Fruit fly (Drosophila melanogaster) whole organism, wandering third instar larva: ENCODE results near the gene Galphai.
A peak's percentile ranks its signal among the peaks of the same experiment; 100 is the strongest.

Experiments used
- Abd-B ChIP-seq: fragments of >200 bp; optimal IDR thresholded peaks from 2 replicates; lab custom pipeline; 2017; ENCODE audit warnings: missing biosample characterization, missing genetic modification characterization
- CG32264 ChIP-seq: fragments of 200-800 bp; sonication (Bioruptor generic); optimal IDR thresholded peaks from 2 replicates; lab custom pipeline; 2016; ENCODE audit warnings: missing biosample characterization, missing genetic modification characterization
- CG9705 ChIP-seq: fragments of 200-800 bp; sonication (Bioruptor generic); optimal IDR thresholded peaks from 2 replicates; lab custom pipeline; 2018; ENCODE audit warnings: missing biosample characterization, mild to moderate bottlenecking, missing genetic modification characterization
- CrebA ChIP-seq: fragments of 200-800 bp; sonication (Bioruptor generic); optimal IDR thresholded peaks from 2 replicates; lab custom pipeline; 2016; ENCODE audit warnings: missing biosample characterization, mild to moderate bottlenecking, missing genetic modification characterization, borderline replicate concordance
- Dfd ChIP-seq: fragments of >200 bp; optimal IDR thresholded peaks from 2 replicates; lab custom pipeline; 2017; ENCODE audit warnings: missing biosample characterization, missing genetic modification characterization
- Dif ChIP-seq: fragments of 200-275, 200-300 bp; sonication (Bioruptor generic); optimal IDR thresholded peaks from 2 replicates; lab custom pipeline; 2018; ENCODE audit warnings: missing biosample characterization, missing genetic modification characterization; ENCODE audit not compliant: partially characterized antibody
- GATAd ChIP-seq: sonication (Bioruptor generic); optimal IDR thresholded peaks from 2 replicates; lab custom pipeline; 2016; ENCODE audit warnings: missing biosample characterization, missing genetic modification characterization
- HLH106 ChIP-seq: fragments of 200-800 bp; optimal IDR thresholded peaks from 3 replicates; lab custom pipeline; 2019; ENCODE audit warnings: missing biosample characterization, mild to moderate bottlenecking, missing genetic modification characterization, moderate library complexity
- Hnf4 ChIP-seq: fragments of 200-800 bp; sonication (Bioruptor generic); optimal IDR thresholded peaks from 2 replicates; lab custom pipeline; 2016; ENCODE audit warnings: missing biosample characterization, mild to moderate bottlenecking, missing genetic modification characterization
- Hr78 ChIP-seq: fragments of >200 bp; optimal IDR thresholded peaks from 2 replicates; lab custom pipeline; 2017; ENCODE audit warnings: missing biosample characterization, missing genetic modification characterization
- Hr83 ChIP-seq: fragments of 200-300 bp; sonication (Bioruptor generic); optimal IDR thresholded peaks from 2 replicates; lab custom pipeline; 2016; ENCODE audit warnings: missing biosample characterization, mild to moderate bottlenecking, missing genetic modification characterization, moderate library complexity; ENCODE audit not compliant: poor library complexity, severe bottlenecking
- Jra ChIP-seq: sonication (Bioruptor generic); optimal IDR thresholded peaks from 2 replicates; lab custom pipeline; 2016; ENCODE audit warnings: missing biosample characterization, missing genetic modification characterization
- Mio ChIP-seq: sonication (Bioruptor generic); optimal IDR thresholded peaks from 2 replicates; lab custom pipeline; 2016; ENCODE audit warnings: missing biosample characterization, missing genetic modification characterization
- Myc ChIP-seq: fragments of >200 bp; optimal IDR thresholded peaks from 2 replicates; lab custom pipeline; 2017
- N ChIP-seq: fragments of >200 bp; optimal IDR thresholded peaks from 2 replicates; lab custom pipeline; 2018; ENCODE audit warnings: missing biosample characterization, missing external identifiers, missing genetic modification characterization
- OdsH ChIP-seq: fragments of 200-800 bp; sonication (Bioruptor generic); optimal IDR thresholded peaks from 2 replicates; lab custom pipeline; 2016; ENCODE audit warnings: missing biosample characterization, mild to moderate bottlenecking, missing genetic modification characterization
- Rel ChIP-seq, 2 experiments: fragments of 200-800 bp; sonication (Bioruptor generic) in 1 of 2; optimal IDR thresholded peaks; 2 replicates in 1 of 2; 3 replicates in 1 of 2; lab custom pipeline; 2016 to 2019; ENCODE audit warnings: mild to moderate bottlenecking in 2 of 2, missing biosample characterization in 2 of 2, missing genetic modification characterization in 2 of 2, moderate library complexity in 1 of 2
- Sp1 ChIP-seq: fragments of 200-800 bp; sonication (Bioruptor generic); optimal IDR thresholded peaks from 3 replicates; lab custom pipeline; 2019; ENCODE audit warnings: missing biosample characterization, mild to moderate bottlenecking, missing genetic modification characterization, moderate library complexity
- Vsx2 ChIP-seq: fragments of 200-300, 225-300 bp; sonication (Bioruptor generic); optimal IDR thresholded peaks from 2 replicates; lab custom pipeline; 2018; ENCODE audit warnings: missing biosample characterization, missing genetic modification characterization; ENCODE audit not compliant: partially characterized antibody
- br ChIP-seq: fragments of 200-800 bp; sonication (Bioruptor generic); optimal IDR thresholded peaks from 2 replicates; lab custom pipeline; 2016; ENCODE audit warnings: missing biosample characterization, missing genetic modification characterization
- brk ChIP-seq: fragments of 200-800 bp; sonication (Bioruptor generic); optimal IDR thresholded peaks from 2 replicates; lab custom pipeline; 2016; ENCODE audit warnings: missing biosample characterization, mild to moderate bottlenecking, missing genetic modification characterization
- dl ChIP-seq, 2 experiments: fragments of 175-275, 200-275 bp in 1 of 2; fragments of 200-275 bp in 1 of 2; sonication (Bioruptor generic); optimal IDR thresholded peaks; lab custom pipeline; 2018; ENCODE audit warnings: mild to moderate bottlenecking in 2 of 2, missing biosample characterization in 2 of 2, missing genetic modification characterization in 2 of 2, moderate library complexity in 2 of 2; ENCODE audit not compliant: partially characterized antibody in 2 of 2, insufficient read depth in 1 of 2
- dmrt93B ChIP-seq: fragments of 200-800 bp; sonication (Bioruptor generic); optimal IDR thresholded peaks from 2 replicates; lab custom pipeline; 2018; ENCODE audit warnings: missing biosample characterization, mild to moderate bottlenecking, missing genetic modification characterization
- dsf ChIP-seq: sonication (Bioruptor generic); optimal IDR thresholded peaks from 2 replicates; lab custom pipeline; 2016; ENCODE audit warnings: missing biosample characterization, missing genetic modification characterization, borderline replicate concordance
- ey ChIP-seq: fragments of 200-800 bp; sonication (Bioruptor generic); optimal IDR thresholded peaks from 2 replicates; lab custom pipeline; 2016; ENCODE audit warnings: missing biosample characterization, missing genetic modification characterization
- foxo ChIP-seq, 2 experiments: fragments of 200-800 bp; sonication (Bioruptor generic); optimal IDR thresholded peaks; 2 replicates in 1 of 2; 3 replicates in 1 of 2; lab custom pipeline; 2016 to 2017; ENCODE audit warnings: missing biosample characterization in 2 of 2, missing genetic modification characterization in 2 of 2
- fru ChIP-seq: fragments of 200-800 bp; sonication (Bioruptor generic); optimal IDR thresholded peaks from 3 replicates; lab custom pipeline; 2016; ENCODE audit warnings: missing biosample characterization, mild to moderate bottlenecking, missing genetic modification characterization
- h ChIP-seq: fragments of 200-800 bp; sonication (Bioruptor generic); optimal IDR thresholded peaks from 3 replicates; lab custom pipeline; 2016; ENCODE audit warnings: missing biosample characterization, mild to moderate bottlenecking, missing genetic modification characterization
- jim ChIP-seq: fragments of 175-275, 200-325 bp; sonication (Bioruptor generic); optimal IDR thresholded peaks from 2 replicates; lab custom pipeline; 2016; ENCODE audit warnings: missing biosample characterization, mild to moderate bottlenecking, missing genetic modification characterization
- lola ChIP-seq: fragments of >200 bp; optimal IDR thresholded peaks from 2 replicates; lab custom pipeline; 2017; ENCODE audit warnings: missing biosample characterization, missing genetic modification characterization
- pan ChIP-seq: fragments of >200 bp; optimal IDR thresholded peaks from 2 replicates; lab custom pipeline; 2017
- psq ChIP-seq: fragments of 200-800 bp; sonication (Bioruptor generic); optimal IDR thresholded peaks from 3 replicates; lab custom pipeline; 2017; ENCODE audit warnings: missing biosample characterization, mild to moderate bottlenecking, missing genetic modification characterization, moderate library complexity
- rgr ChIP-seq: fragments of 200-800 bp; sonication (Bioruptor generic); optimal IDR thresholded peaks from 3 replicates; lab custom pipeline; 2016; ENCODE audit warnings: missing biosample characterization, mild to moderate bottlenecking, missing genetic modification characterization
- sage ChIP-seq: fragments of 200-800 bp; sonication (Bioruptor generic); optimal IDR thresholded peaks from 2 replicates; lab custom pipeline; 2016; ENCODE audit warnings: missing biosample characterization, mild to moderate bottlenecking, missing genetic modification characterization
- sv ChIP-seq: fragments of 200-800 bp; sonication (Bioruptor generic); optimal IDR thresholded peaks from 3 replicates; lab custom pipeline; 2016; ENCODE audit warnings: missing biosample characterization, missing genetic modification characterization
- tai ChIP-seq: sonication (Bioruptor generic); optimal IDR thresholded peaks from 2 replicates; lab custom pipeline; 2016; ENCODE audit warnings: missing biosample characterization, missing genetic modification characterization
- usp ChIP-seq: fragments of >200 bp; optimal IDR thresholded peaks from 2 replicates; lab custom pipeline; 2017; ENCODE audit warnings: missing biosample characterization, missing genetic modification characterization
- woc ChIP-seq: sonication (Bioruptor generic); optimal IDR thresholded peaks from 2 replicates; lab custom pipeline; 2016; ENCODE audit warnings: missing biosample characterization, mild to moderate bottlenecking, missing genetic modification characterization

The Galphai gene

DNA sequence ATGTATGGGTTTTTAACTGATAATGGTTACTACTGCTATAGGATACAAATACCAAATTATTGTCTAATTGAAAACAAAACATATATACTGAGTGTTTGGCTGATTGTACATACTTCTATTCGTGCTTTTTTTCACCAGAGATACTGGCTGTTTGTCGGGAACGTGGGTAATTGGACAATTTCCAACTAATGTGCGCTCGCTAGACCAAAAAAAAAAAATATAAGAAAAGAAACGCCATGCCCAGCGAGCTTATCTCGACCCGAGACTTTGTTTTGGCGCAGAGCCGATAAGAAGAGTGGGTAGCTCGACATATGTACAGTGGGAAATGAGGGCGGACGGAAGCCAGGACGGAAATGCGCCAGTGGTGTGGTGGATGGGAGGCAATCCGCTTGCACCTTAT lies 16.7 kb downstream of the Galphai start:
- TF ChIP-seq CG9705 (GFP tag; lab: Kevin White, UChicago) (no peak), CrebA (GFP tag; lab: Kevin White, UChicago) (no peak), Myc (lab: Kevin White, UChicago) (no peak), Hr83 (no peak), GATAd (GFP tag; lab: Kevin White, UChicago) (no peak), Dfd (GFP tag; lab: Kevin White, UChicago) (no peak)

DNA sequence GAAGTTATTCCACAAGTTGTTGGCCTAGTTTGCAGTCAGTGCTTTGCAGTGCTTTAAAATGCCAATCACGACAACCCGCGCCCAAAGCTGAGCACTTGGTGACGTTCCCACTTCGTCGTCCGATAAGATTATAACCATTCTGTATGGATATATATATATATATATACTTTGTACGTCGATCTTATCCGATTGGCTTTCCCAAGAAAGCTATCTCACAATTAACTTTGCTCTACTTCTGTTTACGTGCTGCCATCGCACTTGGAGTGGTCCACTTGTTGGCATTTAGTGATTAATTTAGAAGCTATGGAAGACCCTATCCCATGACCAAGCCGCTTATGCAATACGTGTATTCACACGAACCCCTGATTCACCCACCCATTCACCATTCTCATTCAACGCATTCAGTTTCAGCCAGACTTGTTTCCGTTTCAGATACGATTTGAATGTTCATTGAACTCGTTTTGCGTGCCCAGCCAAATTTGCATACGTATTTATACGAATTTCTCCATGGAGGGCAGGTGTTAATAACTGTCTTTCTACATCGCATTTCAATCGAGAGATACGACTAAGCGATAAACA lies 17.8 kb downstream of the Galphai start:
- no peak for TF ChIP-seq Hr83
- no peak for TF ChIP-seq dl (GFP tag; optimal IDR thresholded peaks at IDR 0.05; lab: Kevin White, UChicago; ENCODE audit: insufficient read depth in 1 of 2, partially characterized antibody in 2 of 2)

DNA sequence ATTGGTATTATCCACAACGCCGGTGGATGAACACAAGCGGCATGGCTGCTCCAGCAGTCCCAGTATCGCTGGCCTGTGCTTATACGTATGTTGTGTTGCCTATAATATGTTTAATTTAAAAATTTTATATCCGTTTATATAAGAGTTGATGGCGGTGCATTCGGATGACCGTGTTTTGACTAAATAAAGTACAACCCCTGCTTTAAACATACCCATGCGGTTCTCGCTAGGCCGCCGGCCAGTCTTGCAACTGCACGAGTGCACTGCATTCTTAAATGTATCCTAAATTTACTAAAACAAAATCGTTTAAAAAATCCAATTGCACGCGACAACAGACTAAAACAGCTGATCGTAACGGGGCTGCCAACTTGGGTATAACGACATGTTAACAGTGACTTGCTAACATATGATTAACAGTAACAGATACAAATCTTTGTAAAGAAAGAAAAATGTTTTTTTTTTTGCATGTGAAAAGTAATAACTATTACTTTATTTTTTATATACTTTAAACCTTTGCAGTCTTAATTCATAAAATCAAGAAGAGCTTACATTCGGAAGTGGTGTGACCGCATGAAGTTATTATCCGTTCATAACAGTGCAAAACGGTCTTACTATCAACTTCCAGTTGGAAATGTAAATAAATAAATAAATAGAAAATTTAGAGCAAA lies 22.0 kb downstream of the Galphai start, which contains the start of the genes Uqcc1 and Surf1:
Uqcc1 (minus strand) TSS at position 356 of the 668 bp plus-strand sequence.
Surf1 (plus strand) TSS at position 594 of the 668 bp plus-strand sequence.
- TF ChIP-seq sage (GFP tag; lab: Kevin White, UChicago) (no peak), HLH106 (tag; lab: Kevin White, UChicago) (no peak)

DNA sequence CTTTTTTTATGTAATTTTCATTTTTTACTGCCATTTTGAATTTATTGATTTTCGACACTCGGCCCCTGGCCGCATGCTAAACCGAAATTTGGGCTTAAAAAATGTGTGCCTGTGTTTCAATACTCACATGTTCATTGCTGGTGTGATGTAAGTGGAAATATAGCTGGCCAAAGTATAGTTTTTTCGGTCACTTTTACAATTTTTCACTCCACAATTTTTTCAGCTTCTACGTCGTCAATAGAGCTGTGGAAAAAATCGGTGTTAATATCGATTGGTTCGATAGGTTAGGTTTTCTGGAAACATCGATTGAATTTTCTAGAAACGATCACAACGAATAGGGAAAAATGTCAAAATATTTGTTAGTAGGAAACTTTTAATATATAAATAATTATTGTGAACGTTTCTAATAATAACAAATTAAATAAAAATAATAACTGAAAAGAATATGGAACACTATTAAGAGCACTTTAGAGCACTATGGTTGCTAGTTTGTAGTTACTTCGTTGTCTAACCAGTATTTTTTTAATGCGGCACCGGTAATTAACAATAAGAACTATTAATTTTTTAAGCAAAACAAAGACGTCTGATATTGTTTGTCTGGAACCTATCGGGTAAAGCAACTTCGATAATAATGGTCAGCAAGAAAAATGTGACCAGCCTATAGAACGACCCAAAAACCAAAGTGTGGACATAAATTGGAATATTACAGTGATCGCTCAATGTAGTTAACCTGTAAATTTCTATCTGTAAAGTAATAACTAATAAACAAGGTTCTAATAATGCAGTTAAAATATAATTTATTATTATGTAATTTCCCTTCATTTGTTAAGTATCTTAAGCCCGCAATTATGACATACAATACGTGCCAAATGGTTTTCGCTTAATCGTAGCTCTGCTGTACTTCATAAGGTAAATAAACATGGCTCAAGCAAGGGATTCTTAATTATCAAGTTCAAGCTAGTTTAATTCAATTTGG lies 24.3 kb downstream of the Galphai start, which contains the start of the genes CG10077 and CG9948:
CG10077 (minus strand) TSS at position 651 of the 976 bp plus-strand sequence.
CG9948 (plus strand) TSS at position 738 of the 976 bp plus-strand sequence.
- no peak for TF ChIP-seq Abd-B (GFP tag; lab: Kevin White, UChicago)
- TF ChIP-seq dl (GFP tag; optimal IDR thresholded peaks at IDR 0.05; lab: Kevin White, UChicago; ENCODE audit: insufficient read depth in 1 of 2, partially characterized antibody in 2 of 2), result no peak
- no peak for TF ChIP-seq Hr83
- no peak for TF ChIP-seq lola (GFP tag; lab: Kevin White, UChicago)
- no peak for TF ChIP-seq jim (GFP tag; lab: Kevin White, UChicago)
- no peak for TF ChIP-seq Dfd (GFP tag; lab: Kevin White, UChicago)
- peak; percentile 92 for TF ChIP-seq rgr (GFP tag; lab: Kevin White, UChicago)
- TF ChIP-seq Jra, result peak; percentile 53
- TF ChIP-seq CrebA (GFP tag; lab: Kevin White, UChicago), result no peak
- peak; percentile 94 for TF ChIP-seq HLH106 (tag; lab: Kevin White, UChicago)
- TF ChIP-seq CG32264 (GFP tag; lab: Kevin White, UChicago), result peak; percentile 41
- peak; percentile 82 for TF ChIP-seq br (GFP tag; lab: Kevin White, UChicago)
- TF ChIP-seq usp (GFP tag; lab: Kevin White, UChicago), result no peak
- TF ChIP-seq h, result peak; percentile 90
- TF ChIP-seq sv, result peak; percentile 80
- TF ChIP-seq tai (GFP tag; lab: Kevin White, UChicago), result no peak
- peak; percentile 91 for TF ChIP-seq Sp1 (GFP tag; lab: Kevin White, UChicago)
- TF ChIP-seq Hr78 (GFP tag; lab: Kevin White, UChicago), result no peak
- peak; percentile 29 for TF ChIP-seq Mio (GFP tag; lab: Kevin White, UChicago)
- peak; percentile 89 for TF ChIP-seq OdsH (GFP tag; lab: Kevin White, UChicago)
- TF ChIP-seq CG9705 (GFP tag; lab: Kevin White, UChicago), result peak; percentile 88
- peak; percentile 87 for TF ChIP-seq ey (GFP tag; lab: Kevin White, UChicago)
- peak; percentile 59 for TF ChIP-seq dsf (GFP tag; lab: Kevin White, UChicago)
- no peak for TF ChIP-seq Dif (GFP tag; lab: Kevin White, UChicago)
- TF ChIP-seq foxo (GFP tag; optimal IDR thresholded peaks at IDR 0.05; lab: Kevin White, UChicago), result peak in 1 of 2 experiments; percentile 93
- peak; percentile 90 for TF ChIP-seq brk (GFP tag; lab: Kevin White, UChicago)
- TF ChIP-seq woc, result peak; percentile 85
- TF ChIP-seq Vsx2 (GFP tag; lab: Kevin White, UChicago), result no peak
- peak; percentile 83 for TF ChIP-seq psq (GFP tag; lab: Kevin White, UChicago)
- TF ChIP-seq fru, result peak; percentile 86
- peak; percentile 84 for TF ChIP-seq dmrt93B (GFP tag; lab: Kevin White, UChicago)
- no peak for TF ChIP-seq GATAd (GFP tag; lab: Kevin White, UChicago)
- peak; percentile 90 for TF ChIP-seq sage (GFP tag; lab: Kevin White, UChicago)
- TF ChIP-seq Rel (GFP tag; optimal IDR thresholded peaks at IDR 0.05; lab: Kevin White, UChicago), result no peak
- TF ChIP-seq Rel (tag; optimal IDR thresholded peaks at IDR 0.05; lab: Kevin White, UChicago), result peak; percentile 76
- TF ChIP-seq Myc (lab: Kevin White, UChicago), result no peak
- no peak for TF ChIP-seq pan (lab: Kevin White, UChicago)
- TF ChIP-seq N (GFP tag; lab: Kevin White, UChicago), result no peak
- peak; percentile 85 for TF ChIP-seq Hnf4
- TF ChIP-seq, all 38 proteins: peak for 22
